Fruit fly (Drosophila melanogaster) whole organism: ENCODE results near the gene Bre1.

Experiments
- CG8478 ChIP-seq: fragments of >200 bp; optimal IDR thresholded peaks from 2 replicates; lab custom pipeline; 2018; ENCODE audit warnings: inconsistent platforms
- Dll ChIP-seq: fragments of >200 bp; optimal IDR thresholded peaks from 2 replicates; lab custom pipeline; 2017
- EcR ChIP-seq, 2 experiments: fragments of >200 bp; optimal IDR thresholded peaks; 2 replicates each; lab custom pipeline; 2017; ENCODE audit warnings: missing biosample characterization in 2 of 2, missing genetic modification characterization in 2 of 2, missing genetic modification reagents in 2 of 2
- pan ChIP-seq: fragments of >200 bp; optimal IDR thresholded peaks from 2 replicates; lab custom pipeline; 2017
- psq ChIP-seq: fragments of >200 bp; optimal IDR thresholded peaks from 2 replicates; lab custom pipeline; 2017
- usp ChIP-seq: fragments of >200 bp; optimal IDR thresholded peaks from 2 replicates; lab custom pipeline; 2017; ENCODE audit warnings: missing biosample characterization, missing genetic modification characterization, mixed read lengths

Bre1 gene

DNA sequence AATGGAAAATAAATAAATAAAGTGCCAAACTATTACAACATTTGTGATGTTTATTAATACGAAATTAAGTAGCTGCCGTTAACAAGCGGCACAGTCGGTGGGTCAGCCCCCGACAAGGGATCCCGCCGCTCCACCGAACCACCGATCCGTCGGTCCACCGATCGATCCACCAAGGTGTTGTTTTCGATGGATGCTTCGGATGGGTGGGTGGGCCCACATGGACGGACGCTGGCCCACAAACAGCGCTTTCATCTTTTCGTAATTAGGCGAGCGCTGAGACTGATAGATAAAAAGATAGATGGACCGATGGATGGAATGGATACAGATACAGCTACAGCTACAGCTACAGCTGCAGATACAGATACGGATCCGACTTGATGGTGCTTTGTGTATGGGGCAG lies 34.3 kb upstream of the Bre1 start:
- TF ChIP-seq CG8478 (lab: Kevin White, UChicago) (no peak), psq (lab: Kevin White, UChicago) (no peak), Dll (no peak), usp (GFP tag; lab: Kevin White, UChicago) (no peak), pan (lab: Kevin White, UChicago) (no peak), EcR (GFP tag; optimal IDR thresholded peaks at IDR 0.05; lab: Kevin White, UChicago) (no peak)

dm6 chr3L:5825483-5825882 lies 31.5 kb upstream of the Bre1 start:
- TF ChIP-seq EcR (GFP tag; optimal IDR thresholded peaks at IDR 0.05; lab: Kevin White, UChicago) (no peak), pan (lab: Kevin White, UChicago) (no peak)

DNA sequence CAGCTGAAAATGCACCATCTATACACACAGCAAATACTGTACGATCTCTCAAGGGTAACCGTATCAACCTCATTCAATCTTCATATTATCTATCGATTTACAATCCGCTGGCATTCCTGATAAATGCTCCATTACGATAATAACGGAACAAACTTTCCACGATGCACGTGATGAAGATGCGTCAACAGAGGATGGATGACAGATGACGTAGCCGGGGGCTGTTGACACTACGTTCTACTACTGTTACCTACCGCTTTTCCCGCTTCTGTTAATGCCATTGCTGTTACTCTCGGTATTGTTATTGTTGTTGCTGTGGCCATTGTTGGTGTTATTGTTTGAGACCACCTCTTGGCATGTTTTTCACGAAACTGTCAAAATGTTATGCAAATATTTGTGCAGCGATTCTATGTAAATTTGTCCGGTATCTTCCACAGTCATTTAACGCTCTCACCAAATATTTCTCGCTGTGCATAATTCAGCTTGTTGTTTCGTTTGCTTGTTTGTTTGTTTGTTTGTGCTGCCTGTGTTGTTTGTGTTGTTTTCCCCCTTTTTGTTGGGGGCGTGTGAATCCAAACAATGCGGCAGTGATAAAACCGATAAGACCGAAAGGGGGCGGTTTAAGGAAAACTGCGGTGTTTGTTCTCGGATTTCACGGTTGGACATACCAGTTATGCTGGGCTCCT lies 29.9 kb upstream of the Bre1 start:
- TF ChIP-seq pan (lab: Kevin White, UChicago) (no peak), usp (GFP tag; lab: Kevin White, UChicago) (no peak), psq (lab: Kevin White, UChicago) (no peak), EcR (GFP tag; optimal IDR thresholded peaks at IDR 0.05; lab: Kevin White, UChicago) (no peak), Dll (no peak), CG8478 (lab: Kevin White, UChicago) (no peak)

- no peak for TF ChIP-seq EcR (GFP tag; optimal IDR thresholded peaks at IDR 0.05; lab: Kevin White, UChicago)
- no peak for TF ChIP-seq pan (lab: Kevin White, UChicago)
- TF ChIP-seq usp (GFP tag; lab: Kevin White, UChicago), result no peak
- TF ChIP-seq psq (lab: Kevin White, UChicago), result no peak
- TF ChIP-seq Dll, result no peak
- no peak for TF ChIP-seq CG8478 (lab: Kevin White, UChicago)
Observed at dm6 chr3L:5821506-5821905, 27.5 kb upstream of the Bre1 start.

DNA sequence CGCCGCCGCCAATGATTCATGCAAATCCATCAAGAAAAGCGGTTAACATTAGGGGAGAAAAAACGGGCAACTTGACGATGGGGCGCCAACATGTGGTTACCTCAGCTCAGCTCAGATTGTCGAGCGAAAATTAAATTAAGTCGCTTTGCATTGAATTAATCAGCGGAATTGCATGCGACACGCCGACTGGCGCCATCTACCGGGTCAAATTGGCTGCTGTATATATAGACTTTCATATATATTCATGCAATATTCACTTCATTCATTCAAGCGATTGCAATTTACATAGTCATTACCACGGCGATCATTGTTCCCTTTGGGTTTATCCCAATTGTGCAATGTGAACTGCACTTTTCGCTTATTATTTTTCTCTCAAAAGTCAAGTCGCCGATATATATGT lies 26.8 kb upstream of the Bre1 start:
- TF ChIP-seq Dll, result no peak
- no peak for TF ChIP-seq psq (lab: Kevin White, UChicago)
- TF ChIP-seq pan (lab: Kevin White, UChicago), result no peak
- no peak for TF ChIP-seq usp (GFP tag; lab: Kevin White, UChicago)
- no peak for TF ChIP-seq CG8478 (lab: Kevin White, UChicago)
- no peak for TF ChIP-seq EcR (GFP tag; optimal IDR thresholded peaks at IDR 0.05; lab: Kevin White, UChicago)

dm6 chr3L:5820039-5820438 lies 26.0 kb upstream of the Bre1 start:
- no peak for TF ChIP-seq Dll
- TF ChIP-seq pan (lab: Kevin White, UChicago), result no peak
- TF ChIP-seq usp (GFP tag; lab: Kevin White, UChicago), result no peak
- TF ChIP-seq psq (lab: Kevin White, UChicago), result no peak

DNA sequence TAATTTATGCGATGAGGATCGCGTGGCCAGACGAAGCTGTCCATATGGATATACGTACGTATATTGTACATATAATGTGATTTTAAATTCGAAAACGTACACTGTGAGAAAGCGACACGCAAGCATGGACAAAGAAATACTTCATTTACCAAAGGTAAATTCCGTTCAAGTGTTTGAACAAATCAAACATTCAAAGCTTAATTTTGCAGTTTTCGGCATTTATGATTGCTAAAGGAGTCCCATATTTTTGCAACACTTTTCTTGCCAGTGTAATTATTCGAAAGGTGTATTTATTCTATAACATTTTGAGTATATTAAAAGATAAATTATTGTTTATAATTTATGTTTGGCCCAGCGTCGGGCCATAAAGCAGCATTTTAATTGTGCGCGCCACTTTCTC lies 25.3 kb upstream of the Bre1 start:
- TF ChIP-seq Dll, result no peak
- no peak for TF ChIP-seq CG8478 (lab: Kevin White, UChicago)
- TF ChIP-seq pan (lab: Kevin White, UChicago), result no peak
- no peak for TF ChIP-seq usp (GFP tag; lab: Kevin White, UChicago)
- no peak for TF ChIP-seq psq (lab: Kevin White, UChicago)
- no peak for TF ChIP-seq EcR (GFP tag; optimal IDR thresholded peaks at IDR 0.05; lab: Kevin White, UChicago)

dm6 chr3L:5817177-5817576 lies 23.2 kb upstream of the Bre1 start:
- TF ChIP-seq usp (GFP tag; lab: Kevin White, UChicago) (no peak), Dll (no peak), CG8478 (lab: Kevin White, UChicago) (no peak), psq (lab: Kevin White, UChicago) (no peak)

dm6 chr3L:5813016-5813415 lies 19.0 kb upstream of the Bre1 start, which contains the start of gene mad2:
Gene mad2, minus strand, starts transcription at chr3L:5813093.
- TF ChIP-seq EcR (GFP tag; optimal IDR thresholded peaks at IDR 0.05; lab: Kevin White, UChicago) (no peak), psq (lab: Kevin White, UChicago) (no peak), Dll (no peak), pan (lab: Kevin White, UChicago) (no peak), CG8478 (lab: Kevin White, UChicago) (no peak), usp (GFP tag; lab: Kevin White, UChicago) (no peak)

dm6 chr3L:5810633-5811341 lies 16.8 kb upstream of the Bre1 start, which contains the start of the genes S6k and kri:
Gene S6k, minus strand, starts transcription at chr3L:5810931.
Gene kri, plus strand, starts transcription at chr3L:5810973.
- no peak for TF ChIP-seq Dll
- no peak for TF ChIP-seq psq (lab: Kevin White, UChicago)
- TF ChIP-seq pan (lab: Kevin White, UChicago), result no peak
- TF ChIP-seq usp (GFP tag; lab: Kevin White, UChicago), result no peak
- no peak for TF ChIP-seq EcR (GFP tag; optimal IDR thresholded peaks at IDR 0.05; lab: Kevin White, UChicago)
- TF ChIP-seq CG8478 (lab: Kevin White, UChicago), result no peak

dm6 chr3L:5809642-5810279 lies 15.8 kb upstream of the Bre1 start:
- TF ChIP-seq usp (GFP tag; lab: Kevin White, UChicago) (no peak), Dll (no peak), EcR (GFP tag; optimal IDR thresholded peaks at IDR 0.05; lab: Kevin White, UChicago) (no peak), CG8478 (lab: Kevin White, UChicago) (no peak), psq (lab: Kevin White, UChicago) (no peak), pan (lab: Kevin White, UChicago) (no peak)
